Worm (Caenorhabditis elegans): Measurements from ENCODE around the gene F58F12.4.

Gene F58F12.4

DNA sequence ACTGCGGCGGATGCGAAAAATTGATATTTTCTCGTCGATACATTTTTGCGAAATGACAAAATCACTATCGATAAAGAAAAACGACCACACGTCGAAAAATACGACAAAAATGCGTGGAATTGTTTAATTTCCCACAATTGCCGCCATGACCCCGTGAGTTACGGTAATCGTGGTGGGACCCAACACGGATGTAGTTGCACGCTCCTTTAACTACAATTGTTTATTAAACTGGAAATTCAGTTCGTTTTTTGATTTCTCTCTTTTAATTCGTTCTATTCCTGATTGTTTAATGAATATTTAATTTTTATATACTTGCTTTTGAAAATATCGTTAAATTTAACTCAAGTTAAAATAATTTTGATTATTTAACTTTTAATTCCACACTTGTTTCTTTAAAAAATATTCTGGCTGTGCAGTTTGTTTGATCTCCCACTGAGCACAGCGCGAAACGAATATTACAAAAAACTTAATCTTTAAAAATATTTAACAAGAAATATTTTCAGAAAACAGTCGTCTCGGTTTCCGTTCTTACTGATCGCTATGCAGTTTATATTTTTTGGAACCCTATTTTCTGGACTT, 21.2 kb upstream of the F58F12.4 start, which contains the start of the genes ani-2 and clec-88:
TSS of gene ani-2 (minus strand) at position 131 of the 579 bp plus-strand sequence.
TSS of gene clec-88 (plus strand) at position 486 of the 579 bp plus-strand sequence.
- TF ChIP-seq T23F11.4 (GFP tag; optimal IDR thresholded peaks at IDR 0.05) = no peak
- TF ChIP-seq hlh-15 (tag; optimal IDR thresholded peaks at IDR 0.05) = no peak
- no peak for TF ChIP-seq ceh-34 (tag; optimal IDR thresholded peaks at IDR 0.05)
- no peak for TF ChIP-seq ets-4 (tag; optimal IDR thresholded peaks at IDR 0.05)
- TF ChIP-seq K02D7.2 (tag; optimal IDR thresholded peaks at IDR 0.05) = no peak
- no peak for TF ChIP-seq npax-4 (tag; optimal IDR thresholded peaks at IDR 0.05)

DNA sequence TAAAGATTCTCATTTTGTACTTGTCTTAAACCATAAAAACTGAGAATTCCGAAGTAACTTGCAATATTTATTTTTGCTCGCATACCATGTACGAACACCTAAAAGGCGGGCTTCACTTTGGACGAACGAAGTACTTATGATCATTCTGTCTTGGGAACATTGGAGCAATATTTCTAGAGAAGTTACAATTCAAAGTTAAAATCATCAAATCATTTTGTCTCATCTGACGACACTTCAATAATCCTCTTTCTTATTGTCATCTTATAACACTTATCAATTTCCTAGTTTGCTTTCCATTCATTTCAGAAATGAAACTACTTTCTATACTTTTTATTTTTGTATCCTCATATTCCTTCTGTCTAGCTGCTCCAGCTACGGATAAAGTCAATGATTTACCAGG, 19.9 kb upstream of the F58F12.4 start, which contains the start of gene ctsa-4.1:
TSS of gene ctsa-4.1 (plus strand) at position 301 of the 400 bp plus-strand sequence.
- TF ChIP-seq unc-55 (GFP tag; optimal IDR thresholded peaks at IDR 0.05) (no peak), C08G9.2 (tag; optimal IDR thresholded peaks at IDR 0.05) (no peak), sox-2 (GFP tag; IDR thresholded peaks at IDR 0.05) (no peak), gmeb-2 (tag; optimal IDR thresholded peaks at IDR 0.05) (no peak), pat-9 (tag; optimal IDR thresholded peaks at IDR 0.05) (no peak), ceh-45 (GFP tag; IDR thresholded peaks at IDR 0.05) (no peak), ama-1 (optimal IDR thresholded peaks at IDR 0.05) (no peak)

DNA sequence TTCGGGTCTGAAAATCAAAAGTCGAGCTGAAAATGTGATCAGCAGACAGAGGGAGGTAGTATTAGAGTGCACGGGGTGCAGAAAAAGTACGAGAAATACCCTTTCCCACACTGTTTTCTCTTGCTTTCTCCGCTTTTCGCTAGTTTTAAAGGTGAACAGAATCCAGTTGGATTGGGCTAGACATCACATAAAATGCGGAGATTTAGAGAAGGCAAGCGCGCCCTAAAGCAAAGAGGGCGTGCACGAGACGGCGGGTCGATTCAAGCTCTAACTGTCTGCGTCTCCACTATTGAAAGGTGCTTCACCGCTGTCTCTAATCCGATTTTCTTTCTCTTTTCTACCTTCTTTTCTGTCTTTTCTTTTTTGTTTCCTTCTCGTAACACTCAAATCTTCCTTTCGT, 16.5 kb upstream of the F58F12.4 start:
- peak; percentile 79 for TF ChIP-seq pax-1 (tag; optimal IDR thresholded peaks at IDR 0.05)
- peak; percentile 26 for TF ChIP-seq rnt-1 (tag; optimal IDR thresholded peaks at IDR 0.05)
- TF ChIP-seq unc-55 (GFP tag; optimal IDR thresholded peaks at IDR 0.05) = peak; percentile 86
- TF ChIP-seq ceh-31 (tag; optimal IDR thresholded peaks at IDR 0.05) = peak; percentile 78
- TF ChIP-seq eyg-1 (tag; optimal IDR thresholded peaks at IDR 0.05) = peak; percentile 0
- TF ChIP-seq ama-1 (optimal IDR thresholded peaks at IDR 0.05) = no peak
- peak; percentile 96 for TF ChIP-seq unc-42 (tag; optimal IDR thresholded peaks at IDR 0.05)
- no peak for TF ChIP-seq pha-2 (tag; optimal IDR thresholded peaks at IDR 0.05)
- TF ChIP-seq ceh-48 (tag; optimal IDR thresholded peaks at IDR 0.05) = peak; percentile 48
- TF ChIP-seq ztf-16 (tag; optimal IDR thresholded peaks at IDR 0.05) = no peak
- TF ChIP-seq nfya-1 (tag; optimal IDR thresholded peaks at IDR 0.05) = peak; percentile 75
- peak; percentile 98 for TF ChIP-seq hlh-30 (tag; optimal IDR thresholded peaks at IDR 0.05; ENCODE audit: insufficient read depth)
- TF ChIP-seq ets-4 (tag; optimal IDR thresholded peaks at IDR 0.05) = peak; percentile 52
- TF ChIP-seq ceh-18 (tag; optimal IDR thresholded peaks at IDR 0.05) = peak; percentile 64
- TF ChIP-seq tbx-2 (tag; optimal IDR thresholded peaks at IDR 0.05) = peak; percentile 71
- TF ChIP-seq dve-1 (tag; optimal IDR thresholded peaks at IDR 0.05) = peak; percentile 63
- no peak for TF ChIP-seq pat-9 (tag; optimal IDR thresholded peaks at IDR 0.05)
- peak; percentile 40 for TF ChIP-seq ref-2 (tag; optimal IDR thresholded peaks at IDR 0.05)

DNA sequence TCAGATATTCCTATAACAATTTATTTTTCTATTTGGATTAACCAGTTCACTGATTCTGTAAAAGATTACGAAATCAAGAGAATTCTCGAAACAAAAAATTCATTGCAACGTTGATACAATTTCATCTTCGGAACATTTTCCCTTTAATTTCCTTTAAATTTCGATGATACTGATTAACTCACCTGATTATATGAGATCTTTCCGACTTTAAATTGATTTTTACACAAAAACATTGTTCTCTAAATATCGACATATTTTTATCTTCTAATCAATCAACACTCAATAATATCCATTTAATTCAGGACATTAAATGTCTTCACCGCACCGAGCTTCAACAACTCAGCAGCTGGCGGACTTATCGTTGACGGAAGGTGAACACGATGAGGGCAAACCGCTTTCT, 15.6 kb upstream of the F58F12.4 start, which contains the start of gene lin-23:
TSS of gene lin-23 (plus strand) at position 301 of the 400 bp plus-strand sequence.
- no peak for TF ChIP-seq sdc-2 (tag; optimal IDR thresholded peaks at IDR 0.05)
- no peak for TF ChIP-seq odd-2 (tag; optimal IDR thresholded peaks at IDR 0.05)
- no peak for TF ChIP-seq npax-4 (tag; optimal IDR thresholded peaks at IDR 0.05)
- no peak for TF ChIP-seq C08G9.2 (tag; optimal IDR thresholded peaks at IDR 0.05)
- TF ChIP-seq ceh-2 (tag; optimal IDR thresholded peaks at IDR 0.05) = no peak
- no peak for TF ChIP-seq gmeb-2 (tag; optimal IDR thresholded peaks at IDR 0.05)
- no peak for TF ChIP-seq F13H6.1 (tag; optimal IDR thresholded peaks at IDR 0.05)
- TF ChIP-seq ceh-9 (tag; optimal IDR thresholded peaks at IDR 0.05) = no peak
- TF ChIP-seq tbx-2 (tag; optimal IDR thresholded peaks at IDR 0.05) = no peak
- TF ChIP-seq rnt-1 (tag; optimal IDR thresholded peaks at IDR 0.05) = no peak
- no peak for TF ChIP-seq ceh-48 (tag; optimal IDR thresholded peaks at IDR 0.05)
- no peak for TF ChIP-seq K09A11.1 (tag; optimal IDR thresholded peaks at IDR 0.05; ENCODE audit: insufficient read depth)
- no peak for TF ChIP-seq unc-55 (GFP tag; optimal IDR thresholded peaks at IDR 0.05)
- no peak for TF ChIP-seq C38D4.7 (GFP tag; optimal IDR thresholded peaks at IDR 0.05)
- no peak for TF ChIP-seq syd-9 (tag; optimal IDR thresholded peaks at IDR 0.05)
- TF ChIP-seq Y22D7AL.16 (tag; optimal IDR thresholded peaks at IDR 0.05) = no peak
- no peak for TF ChIP-seq pha-2 (tag; optimal IDR thresholded peaks at IDR 0.05)

Data from whole organism, late embryonic.